Worm (Caenorhabditis elegans) whole organism, midembryonic: Measurements from ENCODE around the gene C15B12.1.

ENCODE experiments used
- flt-1 ChIP-seq: fragments of 200-800 bp; sonication (Bioruptor generic); IDR thresholded peaks from 2 replicates; pipeline ENCODE4 v1.3.6; 2022; ENCODE audit warnings: missing genetic modification characterization, missing compliant biosample characterization
- klf-2 ChIP-seq: fragments of 200-800 bp; sonication (Bioruptor generic); conservative IDR thresholded peaks from 2 replicates; pipeline ENCODE4 v1.3.6; 2022; ENCODE audit warnings: missing genetic modification reagents, missing genetic modification characterization, missing compliant biosample characterization
- med-1 ChIP-seq: sonication (generic microtip); optimal IDR thresholded peaks from 2 replicates; lab custom pipeline; 2017; ENCODE audit warnings: missing genetic modification characterization, mild to moderate bottlenecking, missing compliant biosample characterization, antibody characterized with exemption, missing genetic modification reagents; ENCODE audit not compliant: insufficient read depth
- ztf-23 ChIP-seq: fragments of 200-800 bp; sonication (Bioruptor generic); IDR thresholded peaks from 2 replicates; pipeline ENCODE4 v1.3.6; 2022; ENCODE audit warnings: missing genetic modification reagents, missing genetic modification characterization, missing compliant biosample characterization
- ztf-29 ChIP-seq: fragments of 200-800 bp; sonication (Bioruptor generic); IDR thresholded peaks from 2 replicates; pipeline ENCODE4 v1.3.6; 2022; ENCODE audit warnings: missing genetic modification reagents, missing genetic modification characterization, missing compliant biosample characterization

DNA sequence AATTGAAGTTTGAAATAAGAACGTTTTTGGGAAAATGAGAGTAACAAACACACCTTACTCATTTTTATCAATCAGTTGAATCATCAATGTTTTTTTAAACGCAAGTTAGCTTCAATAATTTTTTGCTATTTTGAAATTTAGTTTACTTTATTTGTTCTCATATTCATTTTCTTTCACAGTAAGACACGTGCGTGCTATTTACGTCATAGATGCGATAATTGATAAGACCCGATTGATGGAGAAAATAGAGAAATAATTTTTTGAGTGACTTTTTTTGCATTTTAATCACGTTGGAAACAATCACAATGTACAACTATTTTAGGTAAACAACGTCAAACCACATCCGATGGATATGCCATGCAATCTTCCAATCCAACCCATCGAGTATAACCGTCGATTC lies 42.9 kb downstream of the C15B12.1 start:
- no peak for TF ChIP-seq ztf-29
- TF ChIP-seq flt-1 (GFP tag; lab: Robert Waterston, UW), result no peak
- TF ChIP-seq klf-2 (GFP tag; lab: Robert Waterston, UW), result no peak
- no peak for TF ChIP-seq med-1 (GFP tag; lab: Kevin White, UChicago)
- TF ChIP-seq ztf-23 (GFP tag; lab: Robert Waterston, UW), result no peak
